Fruit fly (Drosophila melanogaster) whole organism, embryonic: ENCODE results near the gene Toll-4.
A peak's percentile ranks its signal among the peaks of the same experiment; 100 is the strongest.

Experiments
- ATbp ChIP-seq: fragments of 200-800 bp; sonication (Bioruptor generic); optimal IDR thresholded peaks from 2 replicates; lab custom pipeline; 2017; ENCODE audit warnings: missing biosample characterization, mild to moderate bottlenecking, missing genetic modification characterization, missing genetic modification reagents
- Abd-B ChIP-seq: fragments of 200-800 bp; sonication (Bioruptor generic); optimal IDR thresholded peaks from 2 replicates; lab custom pipeline; 2018; ENCODE audit warnings: missing biosample characterization, mild to moderate bottlenecking, missing genetic modification characterization, moderate library complexity
- Aef1 ChIP-seq: fragments of 200-800 bp; sonication (Bioruptor generic); IDR thresholded peaks from 3 replicates; pipeline ENCODE4 v1.3.6; 2022; ENCODE audit warnings: missing biosample characterization, missing genetic modification characterization
- CG10274 ChIP-seq: fragments of 200-800 bp; sonication (Bioruptor generic); optimal IDR thresholded peaks from 3 replicates; lab custom pipeline; 2017; ENCODE audit warnings: missing biosample characterization, mild to moderate bottlenecking, missing genetic modification characterization
- CG11504 ChIP-seq: fragments of 200-800 bp; sonication (Bioruptor generic); optimal IDR thresholded peaks from 3 replicates; lab custom pipeline; 2019; ENCODE audit warnings: missing biosample characterization, mild to moderate bottlenecking, missing genetic modification characterization, moderate library complexity
- CG12391 ChIP-seq: fragments of 200-800 bp; sonication (Bioruptor generic); optimal IDR thresholded peaks from 3 replicates; lab custom pipeline; 2018; ENCODE audit warnings: missing biosample characterization, mild to moderate bottlenecking, missing genetic modification characterization, moderate library complexity
- CG14014 ChIP-seq: fragments of 200-800 bp; sonication (Bioruptor generic); IDR thresholded peaks from 2 replicates; pipeline ENCODE4 v1.3.6; 2022; ENCODE audit warnings: missing biosample characterization, missing genetic modification characterization
- CG14710 ChIP-seq: fragments of 200-800 bp; sonication (Bioruptor generic); optimal IDR thresholded peaks from 3 replicates; lab custom pipeline; 2019; ENCODE audit warnings: missing biosample characterization, mild to moderate bottlenecking, missing genetic modification characterization, moderate library complexity
- CG17328 ChIP-seq: fragments of 200-800 bp; sonication (Bioruptor generic); IDR thresholded peaks from 2 replicates; pipeline ENCODE4 v1.3.6; 2022; ENCODE audit warnings: missing biosample characterization, missing genetic modification characterization
- CG18476 ChIP-seq: fragments of 200-800 bp; sonication (Bioruptor generic); optimal IDR thresholded peaks from 2 replicates; lab custom pipeline; 2016; ENCODE audit warnings: missing biosample characterization, mild to moderate bottlenecking, missing genetic modification characterization
- CG31224 ChIP-seq: fragments of 200-800 bp; sonication (Bioruptor generic); IDR thresholded peaks from 2 replicates; pipeline ENCODE4 v1.3.6; 2022; ENCODE audit warnings: missing biosample characterization, missing genetic modification characterization
- CG3281 ChIP-seq: fragments of 200-800 bp; sonication (Bioruptor generic); optimal IDR thresholded peaks from 3 replicates; lab custom pipeline; 2017; ENCODE audit warnings: missing biosample characterization, mild to moderate bottlenecking, missing genetic modification characterization
- CG4404 ChIP-seq: fragments of 200-800 bp; sonication (Bioruptor generic); IDR thresholded peaks from 2 replicates; pipeline ENCODE4 v1.3.6; 2022; ENCODE audit warnings: missing biosample characterization, missing genetic modification characterization
- CG5180 ChIP-seq: fragments of 200-800 bp; sonication (Bioruptor generic); optimal IDR thresholded peaks from 3 replicates; lab custom pipeline; 2017; ENCODE audit warnings: missing biosample characterization, missing genetic modification characterization, mild to moderate bottlenecking, moderate library complexity, missing genetic modification reagents
- CG7556 ChIP-seq: fragments of 200-800 bp; sonication (Bioruptor generic); optimal IDR thresholded peaks from 2 replicates; lab custom pipeline; 2017; ENCODE audit warnings: missing biosample characterization, mild to moderate bottlenecking, missing genetic modification characterization
- CG7745 ChIP-seq: fragments of 200-800 bp; sonication (Bioruptor generic); optimal IDR thresholded peaks from 2 replicates; lab custom pipeline; 2018; ENCODE audit warnings: missing biosample characterization, mild to moderate bottlenecking, missing genetic modification characterization, moderate library complexity
- CTCF ChIP-seq: fragments of 200-800 bp; sonication (Bioruptor generic); optimal IDR thresholded peaks from 2 replicates; lab custom pipeline; 2017; ENCODE audit warnings: missing biosample characterization, mild to moderate bottlenecking, missing genetic modification characterization, moderate library complexity
- CoRest ChIP-seq: fragments of 200-800 bp; sonication (Bioruptor generic); optimal IDR thresholded peaks from 3 replicates; lab custom pipeline; 2018; ENCODE audit warnings: missing biosample characterization, mild to moderate bottlenecking, missing genetic modification characterization, moderate library complexity
- Dll ChIP-seq: fragments of 200-800 bp; sonication (Bioruptor generic); IDR thresholded peaks from 4 replicates; pipeline ENCODE4 v1.3.6; 2022; ENCODE audit warnings: missing biosample characterization, missing genetic modification characterization; ENCODE audit not compliant: partially characterized antibody
- Dref ChIP-seq: fragments of 200-800 bp; sonication (Bioruptor generic); IDR thresholded peaks from 2 replicates; pipeline ENCODE4 v1.3.6; 2022; ENCODE audit warnings: missing biosample characterization, missing genetic modification characterization
- Eip74EF ChIP-seq, 2 experiments: fragments of 200-800 bp in 1 of 2; fragments of >200 bp in 1 of 2; sonication (Bioruptor generic) in 1 of 2; optimal IDR thresholded peaks; 2 replicates each; lab custom pipeline; 2017 to 2019; ENCODE audit warnings: missing biosample characterization in 2 of 2, missing genetic modification characterization in 2 of 2, mild to moderate bottlenecking in 1 of 2, moderate library complexity in 1 of 2
- Fer3 ChIP-seq: fragments of 200-800 bp; sonication (Bioruptor generic); optimal IDR thresholded peaks from 2 replicates; lab custom pipeline; 2018; ENCODE audit warnings: missing biosample characterization, mild to moderate bottlenecking, missing genetic modification characterization, moderate library complexity
- H15 ChIP-seq: fragments of 200-800 bp; sonication (Bioruptor generic); IDR thresholded peaks from 3 replicates; pipeline ENCODE4 v1.3.6; 2022; ENCODE audit warnings: missing biosample characterization, missing genetic modification characterization
- HmgZ ChIP-seq: fragments of 200-800 bp; sonication (Bioruptor generic); optimal IDR thresholded peaks from 2 replicates; lab custom pipeline; 2018; ENCODE audit warnings: missing biosample characterization, mild to moderate bottlenecking, missing genetic modification characterization
- NfI ChIP-seq: fragments of 200-800 bp; sonication (Bioruptor generic); optimal IDR thresholded peaks from 3 replicates; lab custom pipeline; 2018; ENCODE audit warnings: missing biosample characterization, mild to moderate bottlenecking, missing genetic modification characterization, moderate library complexity
- TFAM ChIP-seq: fragments of 200-800 bp; sonication (Bioruptor generic); optimal IDR thresholded peaks from 2 replicates; lab custom pipeline; 2017; ENCODE audit warnings: missing biosample characterization, missing genetic modification characterization, inconsistent platforms
- bcd ChIP-seq: fragments of 200-800 bp; sonication (Bioruptor generic); optimal IDR thresholded peaks from 2 replicates; lab custom pipeline; 2017; ENCODE audit warnings: missing biosample characterization, mild to moderate bottlenecking, missing genetic modification characterization
- br ChIP-seq: fragments of >200 bp; optimal IDR thresholded peaks from 2 replicates; lab custom pipeline; 2017
- ci ChIP-seq: fragments of 200-800 bp; sonication (Bioruptor generic); IDR thresholded peaks from 3 replicates; pipeline ENCODE4 v1.3.6; 2022; ENCODE audit warnings: missing biosample characterization, missing genetic modification characterization
- emc ChIP-seq: fragments of 200-800 bp; sonication (Bioruptor generic); optimal IDR thresholded peaks from 2 replicates; lab custom pipeline; 2016; ENCODE audit warnings: missing biosample characterization, missing genetic modification characterization
- ewg ChIP-seq: fragments of 200-800 bp; sonication (Bioruptor generic); optimal IDR thresholded peaks from 3 replicates; lab custom pipeline; 2017; ENCODE audit warnings: mild to moderate bottlenecking, missing biosample characterization, missing genetic modification reagents, missing genetic modification characterization
- fd96Cb ChIP-seq: fragments of 200-800 bp; sonication (Bioruptor generic); optimal IDR thresholded peaks from 2 replicates; lab custom pipeline; 2018; ENCODE audit warnings: missing biosample characterization, mild to moderate bottlenecking, missing genetic modification characterization, moderate library complexity
- grau ChIP-seq: fragments of 200-800 bp; optimal IDR thresholded peaks from 3 replicates; lab custom pipeline; 2019; ENCODE audit warnings: missing biosample characterization, mild to moderate bottlenecking, missing genetic modification characterization, moderate library complexity
- kah ChIP-seq: fragments of 200-800 bp; sonication (Bioruptor generic); optimal IDR thresholded peaks from 2 replicates; lab custom pipeline; 2018; ENCODE audit warnings: missing biosample characterization, mild to moderate bottlenecking, missing genetic modification characterization
- nau ChIP-seq: fragments of 200-800 bp; sonication (Bioruptor generic); optimal IDR thresholded peaks from 3 replicates; lab custom pipeline; 2017; ENCODE audit warnings: missing biosample characterization, mild to moderate bottlenecking, missing genetic modification characterization, missing genetic modification reagents
- oc ChIP-seq: fragments of 200-800 bp; sonication (Bioruptor generic); optimal IDR thresholded peaks from 2 replicates; lab custom pipeline; 2018; ENCODE audit warnings: missing biosample characterization, mild to moderate bottlenecking, missing genetic modification characterization, moderate library complexity
- onecut ChIP-seq: fragments of 200-800 bp; sonication (Bioruptor generic); IDR thresholded peaks from 2 replicates; pipeline ENCODE4 v1.3.6; 2022; ENCODE audit warnings: missing biosample characterization, missing genetic modification characterization
- pan ChIP-seq, 4 experiments: fragments of >200 bp in 3 of 4; fragments of 200-800 bp in 1 of 4; sonication (Bioruptor generic) in 1 of 4; optimal IDR thresholded peaks in 3 of 4; IDR thresholded peaks in 1 of 4; 2 replicates each; pipeline versions ENCODE4 v1.3.6 to Lab custom; 2017 to 2022; ENCODE audit warnings: missing biosample characterization in 2 of 4, missing genetic modification characterization in 2 of 4, mixed read lengths in 1 of 4
- pb ChIP-seq: fragments of 200-800 bp; sonication (Bioruptor generic); optimal IDR thresholded peaks from 3 replicates; lab custom pipeline; 2016; ENCODE audit warnings: missing biosample characterization, missing genetic modification characterization
- pnt ChIP-seq: fragments of 200-800 bp; sonication (Bioruptor generic); optimal IDR thresholded peaks from 3 replicates; lab custom pipeline; 2016; ENCODE audit warnings: missing biosample characterization, missing genetic modification characterization
- psq ChIP-seq: fragments of 200-800 bp; sonication (Bioruptor generic); optimal IDR thresholded peaks from 2 replicates; lab custom pipeline; 2017; ENCODE audit warnings: missing biosample characterization, missing genetic modification characterization
- ranshi ChIP-seq: fragments of 200-800 bp; sonication (Bioruptor generic); IDR thresholded peaks from 2 replicates; pipeline ENCODE4 v1.3.6; 2022; ENCODE audit warnings: missing biosample characterization, missing genetic modification characterization
- row ChIP-seq: fragments of 200-800 bp; sonication (Bioruptor generic); IDR thresholded peaks from 3 replicates; pipeline ENCODE4 v1.3.6; 2022; ENCODE audit warnings: missing biosample characterization, missing genetic modification characterization
- sisA ChIP-seq: fragments of 200-800 bp; sonication (Bioruptor generic); IDR thresholded peaks from 2 replicates; pipeline ENCODE4 v1.3.6; 2022; ENCODE audit warnings: missing biosample characterization, missing genetic modification characterization
- stwl ChIP-seq: fragments of 200-800 bp; sonication (Bioruptor generic); optimal IDR thresholded peaks from 3 replicates; lab custom pipeline; 2018; ENCODE audit warnings: missing biosample characterization, mild to moderate bottlenecking, missing genetic modification characterization, moderate library complexity
- tap ChIP-seq: fragments of 200-800 bp; optimal IDR thresholded peaks from 3 replicates; lab custom pipeline; 2019; ENCODE audit warnings: missing biosample characterization, mild to moderate bottlenecking, missing genetic modification characterization, moderate library complexity
- tgo ChIP-seq: fragments of 200-800 bp; sonication (Bioruptor generic); IDR thresholded peaks from 3 replicates; pipeline ENCODE4 v1.3.6; 2022; ENCODE audit warnings: missing biosample characterization, missing genetic modification characterization
- tup ChIP-seq: fragments of 200-800 bp; sonication (Bioruptor generic); optimal IDR thresholded peaks from 2 replicates; lab custom pipeline; 2016; ENCODE audit warnings: missing biosample characterization, mild to moderate bottlenecking, missing genetic modification characterization, moderate library complexity
- unc-4 ChIP-seq: fragments of 200-800 bp; sonication (Bioruptor generic); IDR thresholded peaks from 2 replicates; pipeline ENCODE4 v1.3.6; 2022; ENCODE audit warnings: missing biosample characterization, missing genetic modification characterization; ENCODE audit not compliant: partially characterized antibody
- wor ChIP-seq: fragments of 200-800 bp; sonication (Bioruptor generic); IDR thresholded peaks from 2 replicates; pipeline ENCODE4 v1.3.6; 2022; ENCODE audit warnings: missing biosample characterization, missing genetic modification characterization

Gene Toll-4

dm6 chr2L:9133169-9133568, 49.3 kb downstream of the Toll-4 start (continued):
- TF ChIP-seq tup (GFP tag; lab: Kevin White, UChicago), result no peak
- TF ChIP-seq tgo, result peak; percentile 68
- 0 out of 2 replicates have a peak, but pooled peaks have one; percentile 19 for TF ChIP-seq CG31224
- TF ChIP-seq Dref (GFP tag; lab: Robert Waterston, UW), result no peak
- TF ChIP-seq HmgZ (tag; lab: Kevin White, UChicago), result no peak
- TF ChIP-seq Fer3 (tag; lab: Kevin White, UChicago), result peak; percentile 73
- TF ChIP-seq ranshi, result peak; percentile 77
- TF ChIP-seq CG12391 (tag; lab: Kevin White, UChicago), result peak; percentile 90
- TF ChIP-seq tap (tag; lab: Kevin White, UChicago), result peak; percentile 85
- no peak for TF ChIP-seq CG10274 (GFP tag; lab: Kevin White, UChicago)
- peak; percentile 67 for TF ChIP-seq kah
- TF ChIP-seq TFAM, result peak; percentile 29
- peak; percentile 68 for TF ChIP-seq bcd (GFP tag; lab: Kevin White, UChicago)
- TF ChIP-seq CG18476 (GFP tag; lab: Kevin White, UChicago), result peak; percentile 40
- peak in 1 of 2 experiments; percentile 79 for TF ChIP-seq Eip74EF (GFP tag; optimal IDR thresholded peaks at IDR 0.05; lab: Kevin White, UChicago)
- peak; percentile 29 for TF ChIP-seq NfI (GFP tag; lab: Kevin White, UChicago)
- TF ChIP-seq stwl, result peak; percentile 43
- TF ChIP-seq CoRest, result peak; percentile 82
- peak; percentile 25 for TF ChIP-seq ewg
- peak; percentile 59 for TF ChIP-seq Abd-B (GFP tag; lab: Kevin White, UChicago)
- no peak for TF ChIP-seq emc (GFP tag; lab: Kevin White, UChicago)
- TF ChIP-seq grau, result peak; percentile 80
- peak; percentile 38; the same call in 1 of the 2 replicates for TF ChIP-seq CG4404 (GFP tag; lab: Robert Waterston, UW)
- peak; percentile 36 for TF ChIP-seq CG5180 (GFP tag; lab: Kevin White, UChicago)
- TF ChIP-seq row (GFP tag; lab: Robert Waterston, UW), result peak; percentile 82
- no peak for TF ChIP-seq pan (optimal IDR thresholded peaks at IDR 0.05; lab: Kevin White, UChicago)
- TF ChIP-seq pan (GFP tag; optimal IDR thresholded peaks at IDR 0.05 in 1 of 2, IDR thresholded peaks at IDR 0.05 in 1 of 2), result peak in 1 of 2 experiments; percentile 72
- peak; percentile 78 for TF ChIP-seq CG7556 (GFP tag; lab: Kevin White, UChicago)
- peak; percentile 79 for TF ChIP-seq ATbp (GFP tag; lab: Kevin White, UChicago)
- no peak for TF ChIP-seq pnt (GFP tag; lab: Kevin White, UChicago)
- TF ChIP-seq CG3281 (GFP tag; lab: Kevin White, UChicago), result peak; percentile 34
- TF ChIP-seq oc (tag; lab: Kevin White, UChicago), result peak; percentile 80
- peak; percentile 51 for TF ChIP-seq nau (GFP tag; lab: Kevin White, UChicago)
- peak; percentile 55; the same call in 1 of the 3 replicates for TF ChIP-seq Aef1 (GFP tag; lab: Robert Waterston, UW)
- TF ChIP-seq H15 (GFP tag; lab: Robert Waterston, UW), result peak; percentile 61; the same call in 1 of the 3 replicates
- TF ChIP-seq CG17328 (GFP tag; lab: Robert Waterston, UW), result peak; percentile 80
- TF ChIP-seq ci (GFP tag; lab: Robert Waterston, UW), result peak; percentile 78
- TF ChIP-seq fd96Cb (tag; lab: Kevin White, UChicago), result peak; percentile 81
- peak; percentile 16 for TF ChIP-seq CTCF (GFP tag; lab: Kevin White, UChicago)
- peak; percentile 18 for TF ChIP-seq CG7745
- TF ChIP-seq Dll, result no peak
- TF ChIP-seq onecut (GFP tag; lab: Robert Waterston, UW), result peak; percentile 61; the same call in 1 of the 2 replicates
- TF ChIP-seq CG11504 (tag; lab: Kevin White, UChicago), result peak; percentile 83
- peak; percentile 32; the same call in 1 of the 2 replicates for TF ChIP-seq CG14014 (GFP tag; lab: Robert Waterston, UW)
- TF ChIP-seq sisA (GFP tag; lab: Robert Waterston, UW), result no peak; the same call in 1 of the 2 replicates
- TF ChIP-seq wor, result peak; percentile 53; the same call in 1 of the 2 replicates
- TF ChIP-seq br (lab: Kevin White, UChicago), result no peak
- TF ChIP-seq CG14710 (tag; lab: Kevin White, UChicago), result peak; percentile 90
- TF ChIP-seq unc-4, result no peak
- TF ChIP-seq psq (GFP tag; lab: Kevin White, UChicago), result peak; percentile 44
- no peak for TF ChIP-seq pb (GFP tag; lab: Kevin White, UChicago)
